Fruit fly (Drosophila melanogaster): ENCODE results near the gene FASN1.

DNA sequence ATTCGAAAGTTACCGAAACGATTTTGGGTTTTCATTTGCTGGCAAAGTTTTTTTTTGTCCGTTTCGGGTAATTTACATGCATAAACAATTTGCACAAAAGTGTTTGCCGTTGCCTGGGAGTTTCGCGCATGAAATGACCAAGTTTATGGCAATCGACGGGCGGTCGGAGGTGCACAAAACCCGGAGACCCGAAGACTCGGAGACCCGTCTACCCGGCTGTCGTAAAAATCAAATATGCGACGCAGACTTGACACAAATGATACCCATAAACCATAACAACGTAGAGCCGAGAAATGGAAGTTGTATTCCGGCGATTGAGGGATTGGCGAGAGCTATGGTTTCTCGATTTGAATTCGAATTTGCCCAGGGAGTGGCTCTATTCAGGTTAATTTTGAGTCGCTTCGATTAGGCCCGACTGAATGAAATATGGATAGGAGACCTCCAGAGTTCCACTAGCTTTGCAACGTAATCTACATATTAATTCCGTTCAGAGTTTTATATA lies 49.4 kb upstream of the FASN1 start:
- TF ChIP-seq Snoo (tag; optimal IDR thresholded peaks at IDR 0.05) (no peak), CG17806 (tag; optimal IDR thresholded peaks at IDR 0.05) (no peak), Ets98B (GFP tag; IDR thresholded peaks at IDR 0.05) (no peak), CG34367 (tag; optimal IDR thresholded peaks at IDR 0.05) (no peak), CG32121 (GFP tag; IDR thresholded peaks at IDR 0.05) (no peak), CG9948 (tag; optimal IDR thresholded peaks at IDR 0.05) (no peak), fd96Ca (GFP tag; IDR thresholded peaks at IDR 0.05) (no peak), D1 (tag; optimal IDR thresholded peaks at IDR 0.05) (no peak), gl (tag; optimal IDR thresholded peaks at IDR 0.05) (no peak), CG14655 (GFP tag; optimal IDR thresholded peaks at IDR 0.05) (no peak), CG15710 (tag; optimal IDR thresholded peaks at IDR 0.05) (no peak)
